Fruit fly (Drosophila melanogaster): ENCODE results near the gene Nt5a.

dm6 chr3L:1335428-1335764, 28.2 kb upstream of the Nt5a start:
- TF ChIP-seq h (optimal IDR thresholded peaks at IDR 0.05), result no peak
- no peak for TF ChIP-seq psq (optimal IDR thresholded peaks at IDR 0.05)
- TF ChIP-seq ttk (optimal IDR thresholded peaks at IDR 0.05), result no peak
- TF ChIP-seq insv (optimal IDR thresholded peaks at IDR 0.05), result no peak
- no peak for TF ChIP-seq Sin3A (optimal IDR thresholded peaks at IDR 0.05)
- no peak for TF ChIP-seq Myc (optimal IDR thresholded peaks at IDR 0.05)
